Worm (Caenorhabditis elegans) whole organism, young adult: ENCODE results near the gene chil-6.

Source experiments
- B0035.1 ChIP-seq: sonication (generic microtip); optimal IDR thresholded peaks from 2 replicates; lab custom pipeline; 2016; ENCODE audit warnings: missing genetic modification characterization, mild to moderate bottlenecking, missing compliant biosample characterization, missing genotype, missing genetic modification reagents
- B0261.1 ChIP-seq: sonication (generic microtip); optimal IDR thresholded peaks from 2 replicates; lab custom pipeline; 2016; ENCODE audit warnings: mild to moderate bottlenecking, missing genetic modification characterization, moderate library complexity, missing compliant biosample characterization
- C06A6.2 ChIP-seq: fragments of 200-800 bp; sonication (Bioruptor generic); conservative IDR thresholded peaks from 2 replicates; pipeline ENCODE4 v1.3.6; 2022; ENCODE audit warnings: missing genetic modification characterization, missing compliant biosample characterization
- C17E4.6 ChIP-seq: fragments of 200-800 bp; sonication (Bioruptor generic); IDR thresholded peaks from 2 replicates; pipeline ENCODE4 v1.3.6; 2022; ENCODE audit warnings: missing genetic modification reagents, missing genetic modification characterization, missing compliant biosample characterization
- F23B12.7 ChIP-seq: sonication (generic microtip); optimal IDR thresholded peaks from 2 replicates; lab custom pipeline; 2017; ENCODE audit warnings: missing genetic modification characterization, mild to moderate bottlenecking, missing compliant biosample characterization, antibody characterized with exemption, moderate library complexity; ENCODE audit not compliant: insufficient read depth
- F39B2.1 ChIP-seq: fragments of 200-800 bp; sonication (Bioruptor generic); IDR thresholded peaks from 2 replicates; pipeline ENCODE4 v1.3.6; 2022; ENCODE audit warnings: missing genetic modification reagents, missing genetic modification characterization, missing compliant biosample characterization
- F49E8.2 ChIP-seq: sonication (generic microtip); optimal IDR thresholded peaks from 3 replicates; lab custom pipeline; 2017; ENCODE audit warnings: missing genetic modification characterization, mild to moderate bottlenecking, missing compliant biosample characterization, antibody characterized with exemption, moderate library complexity; ENCODE audit not compliant: insufficient read depth
- F55B11.4 ChIP-seq: sonication (generic microtip); optimal IDR thresholded peaks from 2 replicates; lab custom pipeline; 2016; ENCODE audit warnings: missing compliant biosample characterization, missing genetic modification characterization, borderline replicate concordance; ENCODE audit not compliant: insufficient read depth
- T07F8.4 ChIP-seq: sonication (generic microtip); optimal IDR thresholded peaks from 2 replicates; lab custom pipeline; 2016; ENCODE audit warnings: mild to moderate bottlenecking, missing genetic modification characterization, moderate library complexity, missing compliant biosample characterization
- Y56A3A.18 ChIP-seq: fragments of 200-800 bp; sonication (Bioruptor generic); IDR thresholded peaks from 2 replicates; pipeline ENCODE4 v1.3.6; 2022; ENCODE audit warnings: missing genetic modification reagents, missing genetic modification characterization, missing compliant biosample characterization
- aptf-2 ChIP-seq: fragments of 200-800 bp; sonication (Bioruptor generic); conservative IDR thresholded peaks from 2 replicates; pipeline ENCODE4 v1.3.6; 2022; ENCODE audit warnings: missing genetic modification reagents, missing genetic modification characterization, missing compliant biosample characterization
- attf-5 ChIP-seq: fragments of 200-800 bp; sonication (Bioruptor generic); optimal IDR thresholded peaks from 2 replicates; lab custom pipeline; 2018; ENCODE audit warnings: mild to moderate bottlenecking, missing genetic modification characterization, missing compliant biosample characterization
- bed-1 ChIP-seq: fragments of 200-800 bp; sonication (Bioruptor generic); IDR thresholded peaks from 2 replicates; pipeline ENCODE4 v1.3.6; 2022; ENCODE audit warnings: missing genetic modification reagents, missing genetic modification characterization, missing compliant biosample characterization
- ccch-3 ChIP-seq: fragments of 200-800 bp; sonication (Bioruptor generic); optimal IDR thresholded peaks from 2 replicates; lab custom pipeline; 2018; ENCODE audit warnings: mild to moderate bottlenecking, missing genetic modification characterization, missing compliant biosample characterization
- ceh-40 ChIP-seq: fragments of 200-800 bp; sonication (Bioruptor generic); IDR thresholded peaks from 2 replicates; pipeline ENCODE4 v1.3.6; 2022; ENCODE audit warnings: missing genetic modification characterization, missing compliant biosample characterization
- dpff-1 ChIP-seq: sonication (generic microtip); optimal IDR thresholded peaks from 2 replicates; lab custom pipeline; 2017; ENCODE audit warnings: mild to moderate bottlenecking, missing genetic modification characterization, missing compliant biosample characterization
- ekl-4 ChIP-seq: fragments of 200-800 bp; sonication (Bioruptor generic); IDR thresholded peaks from 2 replicates; pipeline ENCODE4 v1.3.6; 2022; ENCODE audit warnings: missing genetic modification reagents, missing genetic modification characterization, missing compliant biosample characterization
- hlh-26 ChIP-seq: fragments of 200-800 bp; sonication (Bioruptor generic); conservative IDR thresholded peaks from 2 replicates; pipeline ENCODE4 v1.3.6; 2022; ENCODE audit warnings: missing genetic modification reagents, missing genetic modification characterization, missing compliant biosample characterization
- lin-35 ChIP-seq, 3 experiments: fragments of 150-350 bp in 2 of 3; sonication (generic microtip) in 1 of 3; optimal IDR thresholded peaks; 2 replicates each; lab custom pipeline; 2014 to 2018; ENCODE audit warnings: missing biosample characterization in 3 of 3, missing genetic modification characterization in 3 of 3, missing genetic modification reagents in 3 of 3
- lsy-27 ChIP-seq: sonication (generic microtip); optimal IDR thresholded peaks from 2 replicates; lab custom pipeline; 2017; ENCODE audit warnings: missing genetic modification characterization, mild to moderate bottlenecking, missing compliant biosample characterization, antibody characterized with exemption, missing genotype, borderline replicate concordance; ENCODE audit not compliant: insufficient read depth
- madf-6 ChIP-seq: fragments of 200-800 bp; sonication (Bioruptor generic); IDR thresholded peaks from 2 replicates; pipeline ENCODE4 v1.3.6; 2022; ENCODE audit warnings: missing genetic modification reagents, missing genetic modification characterization, missing compliant biosample characterization
- mes-4 ChIP-seq: sonication (generic microtip); optimal IDR thresholded peaks from 2 replicates; lab custom pipeline; 2016; ENCODE audit warnings: missing genotype, missing genetic modification characterization, missing compliant biosample characterization
- nfya-1 ChIP-seq: sonication (generic microtip); optimal IDR thresholded peaks from 2 replicates; lab custom pipeline; 2017; ENCODE audit warnings: antibody characterized with exemption, missing compliant biosample characterization, missing genetic modification characterization, borderline replicate concordance; ENCODE audit not compliant: insufficient read depth
- rec-8 ChIP-seq, 2 experiments: sonication (generic microtip); optimal IDR thresholded peaks; 2 replicates each; lab custom pipeline; 2016; ENCODE audit warnings: mild to moderate bottlenecking in 2 of 2, missing genetic modification characterization in 2 of 2, missing genetic modification reagents in 2 of 2, missing genotype in 2 of 2, missing biosample characterization in 1 of 2, missing compliant biosample characterization in 1 of 2, moderate library complexity in 1 of 2
- snpc-1.1 ChIP-seq: sonication (generic microtip); optimal IDR thresholded peaks from 2 replicates; lab custom pipeline; 2017; ENCODE audit warnings: missing genetic modification characterization, mild to moderate bottlenecking, missing compliant biosample characterization, antibody characterized with exemption, moderate library complexity, missing genotype, missing genetic modification reagents; ENCODE audit not compliant: insufficient read depth
- snpc-3.4 ChIP-seq: sonication (generic microtip); optimal IDR thresholded peaks from 2 replicates; lab custom pipeline; 2017; ENCODE audit warnings: missing genetic modification characterization, mild to moderate bottlenecking, missing compliant biosample characterization, antibody characterized with exemption, moderate library complexity, missing genotype, missing genetic modification reagents
- somi-1 ChIP-seq: fragments of 200-800 bp; sonication (Bioruptor generic); optimal IDR thresholded peaks from 2 replicates; lab custom pipeline; 2018; ENCODE audit warnings: mild to moderate bottlenecking, missing genetic modification characterization, missing compliant biosample characterization
- unc-130 ChIP-seq: sonication (generic microtip); optimal IDR thresholded peaks from 2 replicates; lab custom pipeline; 2016; ENCODE audit warnings: missing genetic modification reagents, missing genetic modification characterization, missing compliant biosample characterization
- zfh-2 ChIP-seq: fragments of 200-800 bp; sonication (Bioruptor generic); conservative IDR thresholded peaks from 2 replicates; pipeline ENCODE4 v1.3.6; 2022; ENCODE audit warnings: missing genetic modification reagents, missing genetic modification characterization, missing compliant biosample characterization
- ztf-18 ChIP-seq: sonication (generic microtip); optimal IDR thresholded peaks from 2 replicates; lab custom pipeline; 2016; ENCODE audit warnings: missing genotype, mild to moderate bottlenecking, missing genetic modification characterization, missing compliant biosample characterization

chil-6 gene

DNA sequence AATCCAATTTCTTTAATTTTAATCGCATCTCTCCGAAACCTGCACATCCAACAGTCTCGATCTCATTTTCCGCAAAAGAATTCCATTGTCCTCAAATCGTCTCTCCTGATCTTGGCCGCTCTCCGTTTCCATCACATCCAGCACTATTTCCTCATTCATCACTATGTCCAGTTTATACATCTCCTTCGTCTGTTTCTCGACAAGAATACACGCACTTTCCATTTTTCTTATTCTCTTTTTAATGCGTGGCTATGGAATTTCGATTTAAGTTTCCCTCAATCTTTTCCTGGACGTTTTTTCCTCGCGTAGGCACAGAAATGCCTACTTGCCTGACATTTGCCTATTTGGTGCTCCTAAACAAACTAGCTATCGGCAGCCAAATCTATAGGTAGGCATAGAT lies 22.1 kb upstream of the chil-6 start:
- TF ChIP-seq unc-130 (GFP tag; lab: Kevin White, UChicago) (no peak), ceh-40 (GFP tag; lab: Robert Waterston, UW) (no peak), C06A6.2 (GFP tag; lab: Robert Waterston, UW) (no peak), zfh-2 (GFP tag; lab: Robert Waterston, UW) (no peak), bed-1 (no peak), B0261.1 (tag; lab: Kevin White, UChicago) (no peak), ekl-4 (GFP tag; lab: Robert Waterston, UW) (no peak), F23B12.7 (no peak), rec-8 (tag; optimal IDR thresholded peaks at IDR 0.05; lab: Kevin White, UChicago) (no peak), lin-35 (GFP tag; optimal IDR thresholded peaks at IDR 0.05; lab: Kevin White, UChicago) (no peak), mes-4 (tag; lab: Kevin White, UChicago) (no peak), ztf-18 (tag; lab: Kevin White, UChicago) (no peak)
- TF ChIP-seq, all 124 proteins: peak for 0

DNA sequence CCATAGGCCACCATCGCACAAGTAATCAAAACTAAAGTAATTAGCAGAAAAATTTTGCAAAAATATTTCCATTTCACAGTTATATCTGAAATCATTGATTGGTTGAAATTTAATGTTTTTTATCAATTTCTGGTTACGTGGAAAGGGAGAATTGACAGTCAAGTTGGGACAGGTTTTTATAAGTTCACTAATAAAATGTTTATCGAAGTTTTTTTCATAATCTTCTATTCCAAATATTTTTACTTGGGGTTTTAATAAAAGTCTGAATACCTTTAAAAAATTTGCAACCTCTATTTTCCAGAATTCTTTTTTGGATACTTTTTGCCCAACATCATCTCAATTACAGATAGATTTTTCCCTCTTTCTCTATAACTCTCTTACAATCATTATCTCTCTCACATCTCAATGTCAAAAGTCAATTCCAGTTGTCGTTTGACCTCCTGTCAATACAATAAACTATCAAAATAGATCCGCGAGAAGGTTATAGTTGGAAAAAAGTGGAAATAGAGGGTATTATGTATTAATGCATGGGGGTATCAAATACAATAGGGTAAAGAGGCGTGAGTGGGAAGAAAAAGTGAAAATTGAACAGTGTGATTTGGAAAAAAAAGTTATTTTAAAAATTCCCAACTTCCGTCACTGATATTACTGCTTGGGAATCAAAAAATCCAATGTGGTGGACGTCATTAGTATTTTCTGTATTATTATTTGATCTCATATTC lies 17.0 kb upstream of the chil-6 start, which contains the start of the genes chil-2 and ctsa-3.2:
Gene chil-2 (minus strand): TSS at position 101 of the 722 bp plus-strand sequence.
Gene ctsa-3.2 (plus strand): TSS at position 672 of the 722 bp plus-strand sequence.
- TF ChIP-seq hlh-26 (GFP tag; lab: Robert Waterston, UW) = no peak
- no peak for TF ChIP-seq snpc-1.1
- no peak for TF ChIP-seq F39B2.1 (GFP tag; lab: Robert Waterston, UW)

DNA sequence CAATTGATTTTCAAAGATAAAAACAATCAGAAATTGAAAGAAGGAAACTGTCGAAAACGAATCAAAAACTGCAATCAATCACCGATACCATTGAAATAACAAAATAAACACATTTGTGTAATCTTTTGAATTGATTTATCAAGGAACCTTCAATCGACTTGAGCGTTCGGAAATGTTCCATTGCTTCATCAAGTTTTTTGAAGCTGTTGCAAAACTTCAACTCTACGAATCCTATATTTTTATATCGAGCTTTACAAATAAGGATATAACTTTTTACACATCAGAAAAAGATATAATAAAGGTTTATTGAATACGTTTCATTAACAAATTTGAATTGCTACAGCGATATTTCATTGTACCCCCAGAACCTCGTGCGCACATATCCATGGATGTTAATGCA lies 15.3 kb upstream of the chil-6 start, which contains the start of gene chil-8:
Gene chil-8 (minus strand): TSS at position 101 of the 400 bp plus-strand sequence.
- TF ChIP-seq Y56A3A.18 (GFP tag; lab: Robert Waterston, UW) = no peak

DNA sequence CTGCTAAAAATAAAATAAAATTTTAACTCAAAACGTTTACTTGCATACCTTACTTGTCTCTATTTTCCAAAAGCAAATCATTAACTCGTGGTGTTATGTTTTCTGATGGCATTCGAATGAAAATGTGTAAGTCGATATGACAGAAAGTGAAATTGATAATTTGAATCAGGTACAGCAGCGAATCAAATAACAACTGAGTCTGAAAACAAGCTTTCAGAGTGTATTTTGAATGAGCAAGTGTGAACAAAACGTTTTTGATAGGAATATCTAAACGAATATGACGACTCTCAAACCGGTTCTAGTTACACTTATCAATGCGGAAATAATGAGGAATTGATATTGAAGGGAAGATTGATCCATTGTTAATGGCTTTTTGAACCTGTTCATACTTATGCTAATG lies 13.4 kb upstream of the chil-6 start, which contains the start of gene chil-7:
Gene chil-7 (minus strand): TSS at position 112 of the 400 bp plus-strand sequence.
- no peak for TF ChIP-seq B0035.1 (tag; lab: Kevin White, UChicago)

DNA sequence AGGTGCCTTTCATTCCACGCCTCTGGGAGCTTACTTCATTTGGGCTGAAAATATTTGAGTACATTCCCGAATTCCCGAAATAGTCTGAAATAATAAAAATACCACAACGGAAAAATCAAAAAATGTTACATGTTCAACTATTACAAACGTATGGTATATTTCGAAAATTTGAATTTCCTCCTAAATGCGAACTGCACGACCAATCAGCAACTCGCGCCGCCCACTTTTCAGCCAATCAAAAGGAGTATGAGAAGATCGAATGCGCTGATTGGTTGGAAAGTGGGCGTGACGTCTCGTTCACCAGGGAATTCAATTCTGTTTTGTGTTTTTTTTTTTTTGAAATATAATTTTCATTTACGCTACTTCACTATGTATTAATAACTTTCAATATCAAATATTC lies 11.0 kb upstream of the chil-6 start, which contains the start of gene old-1:
Gene old-1 (minus strand): TSS at position 50 of the 400 bp plus-strand sequence.
- no peak for TF ChIP-seq dpff-1 (tag; lab: Kevin White, UChicago)
- no peak for TF ChIP-seq ccch-3
- no peak for TF ChIP-seq nfya-1 (tag; lab: Kevin White, UChicago)
- no peak for TF ChIP-seq F39B2.1 (GFP tag; lab: Robert Waterston, UW)
- no peak for TF ChIP-seq C17E4.6
- no peak for TF ChIP-seq T07F8.4 (tag; lab: Kevin White, UChicago)
- no peak for TF ChIP-seq F55B11.4 (tag; lab: Kevin White, UChicago)
- TF ChIP-seq madf-6 (GFP tag; lab: Robert Waterston, UW) = no peak
- TF ChIP-seq snpc-3.4 (tag; lab: Kevin White, UChicago) = no peak
- TF ChIP-seq somi-1 = no peak
- no peak for TF ChIP-seq lin-35 (GFP tag; optimal IDR thresholded peaks at IDR 0.05; lab: Kevin White, UChicago)
- TF ChIP-seq, all 124 proteins: peak for 0

DNA sequence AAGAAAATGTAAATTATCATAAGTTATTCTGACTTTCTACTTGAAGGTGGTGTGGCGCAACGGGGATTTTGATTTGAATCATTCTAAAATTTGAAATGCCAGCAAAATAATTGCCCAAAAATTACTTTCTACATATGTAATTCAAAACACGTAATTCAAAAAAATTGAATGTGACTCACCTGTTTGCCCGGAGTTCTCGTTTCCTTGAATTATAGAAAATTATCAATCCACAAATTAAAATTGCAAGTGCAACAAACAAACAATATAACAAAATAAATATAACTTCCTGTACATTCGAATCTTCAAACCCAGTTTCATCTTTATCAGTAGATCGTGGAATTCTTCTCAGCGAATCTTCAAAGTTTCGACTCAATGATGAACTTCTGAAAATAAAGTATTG lies 10.5 kb upstream of the chil-6 start:
- TF ChIP-seq aptf-2 (GFP tag; lab: Robert Waterston, UW) (no peak), lsy-27 (tag; lab: Kevin White, UChicago) (no peak), F49E8.2 (tag; lab: Kevin White, UChicago) (no peak), attf-5 (no peak)
